Fruit fly (Drosophila melanogaster): ENCODE results near the gene CG31036.
A peak's percentile ranks its signal among the peaks of the same experiment; 100 is the strongest.

Gene CG31036

dm6 chr3R:29868676-29869349, 39.1 kb upstream of the CG31036 start, which contains the start of gene Zip99C (continued):
- TF ChIP-seq Dll (GFP tag; IDR thresholded peaks at IDR 0.05; ENCODE audit: partially characterized antibody) (peak; percentile 98), CG16813 (GFP tag; IDR thresholded peaks at IDR 0.05; ENCODE audit: partially characterized antibody) (peak; percentile 96), CG6654 (GFP tag; optimal IDR thresholded peaks at IDR 0.05) (no peak), Deaf1 (tag; optimal IDR thresholded peaks at IDR 0.05) (no peak), Bteb2 (GFP tag; optimal IDR thresholded peaks at IDR 0.05) (no peak), vfl (GFP tag; optimal IDR thresholded peaks at IDR 0.05) (no peak), Abd-B (GFP tag; optimal IDR thresholded peaks at IDR 0.05) (no peak), CG10654 (GFP tag; optimal IDR thresholded peaks at IDR 0.05) (peak; percentile 8), sc (optimal IDR thresholded peaks at IDR 0.05) (no peak), sc (GFP tag; optimal IDR thresholded peaks at IDR 0.05) (no peak), CG12071 (GFP tag; optimal IDR thresholded peaks at IDR 0.05) (no peak), schlank (tag; optimal IDR thresholded peaks at IDR 0.05) (no peak), Xbp1 (GFP tag; optimal IDR thresholded peaks at IDR 0.05) (peak; percentile 49), Oli (tag; optimal IDR thresholded peaks at IDR 0.05) (no peak), Hmr (GFP tag; optimal IDR thresholded peaks at IDR 0.05) (peak; percentile 46), CG4328 (GFP tag; optimal IDR thresholded peaks at IDR 0.05) (peak; percentile 2), repo (GFP tag; optimal IDR thresholded peaks at IDR 0.05) (no peak), lbe (GFP tag; optimal IDR thresholded peaks at IDR 0.05) (peak; percentile 79), H15 (GFP tag; IDR thresholded peaks at IDR 0.05) (no peak), Scr (GFP tag; IDR thresholded peaks at IDR 0.05; ENCODE audit: partially characterized antibody) (peak; percentile 94), pnt (GFP tag; optimal IDR thresholded peaks at IDR 0.05) (no peak), CG10431 (GFP tag; optimal IDR thresholded peaks at IDR 0.05) (no peak), CG12769 (tag; optimal IDR thresholded peaks at IDR 0.05) (no peak), bab2 (GFP tag; optimal IDR thresholded peaks at IDR 0.05) (no peak), CG1602 (GFP tag; optimal IDR thresholded peaks at IDR 0.05) (peak; percentile 23), E2f1 (GFP tag; IDR thresholded peaks at IDR 0.05) (no peak), CG14050 (GFP tag; IDR thresholded peaks at IDR 0.05) (no peak), Ets65A (GFP tag) (peak; percentile 36), tin (GFP tag; optimal IDR thresholded peaks at IDR 0.05) (peak; percentile 41), CG6813 (GFP tag; optimal IDR thresholded peaks at IDR 0.05) (no peak), jigr1 (GFP tag; IDR thresholded peaks at IDR 0.05) (no peak), ems (GFP tag; optimal IDR thresholded peaks at IDR 0.05) (no peak), CG31441 (GFP tag; IDR thresholded peaks at IDR 0.05) (peak; percentile 64; the same call in 1 of the 2 replicates), oc (tag; optimal IDR thresholded peaks at IDR 0.05) (no peak), CG9609 (GFP tag; optimal IDR thresholded peaks at IDR 0.05) (no peak), CG2678 (tag; optimal IDR thresholded peaks at IDR 0.05) (peak; percentile 55), Side (GFP tag; optimal IDR thresholded peaks at IDR 0.05) (no peak), Lhr (GFP tag; optimal IDR thresholded peaks at IDR 0.05) (peak; percentile 85), pzg (GFP tag; optimal IDR thresholded peaks at IDR 0.05) (peak; percentile 93), Doc3 (GFP tag; IDR thresholded peaks at IDR 0.05; ENCODE audit: partially characterized antibody) (peak; percentile 90), gsb (GFP tag; IDR thresholded peaks at IDR 0.05) (no peak), CG9215 (GFP tag; IDR thresholded peaks at IDR 0.05) (no peak), Elba2 (GFP tag; optimal IDR thresholded peaks at IDR 0.05) (no peak), zfh2 (GFP tag; optimal IDR thresholded peaks at IDR 0.05) (peak; percentile 41), wek (GFP tag; optimal IDR thresholded peaks at IDR 0.05) (no peak), CG2116 (GFP tag; optimal IDR thresholded peaks at IDR 0.05) (peak; percentile 97), CG2202 (tag; optimal IDR thresholded peaks at IDR 0.05) (no peak), ac (GFP tag; optimal IDR thresholded peaks at IDR 0.05) (no peak), vnd (GFP tag; IDR thresholded peaks at IDR 0.05; ENCODE audit: partially characterized antibody) (peak; percentile 88), Max (GFP tag; optimal IDR thresholded peaks at IDR 0.05) (peak; percentile 55)
